Fruit fly (Drosophila melanogaster) whole organism, embryonic: ENCODE results near the gene CG14805.
A peak's percentile ranks its signal among the peaks of the same experiment; 100 is the strongest.

Experiments used
- CG14710 ChIP-seq: fragments of 200-800 bp; sonication (Bioruptor generic); optimal IDR thresholded peaks from 3 replicates; lab custom pipeline; 2019; ENCODE audit warnings: missing biosample characterization, mild to moderate bottlenecking, missing genetic modification characterization, moderate library complexity
- CG17361 ChIP-seq: fragments of 200-800 bp; sonication (Bioruptor generic); IDR thresholded peaks from 3 replicates; pipeline ENCODE4 v1.3.6; 2022; ENCODE audit warnings: missing biosample characterization, missing genetic modification characterization
- CG6689 ChIP-seq: fragments of 200-800 bp; sonication (Bioruptor generic); IDR thresholded peaks from 2 replicates; pipeline ENCODE4 v1.3.6; 2022; ENCODE audit warnings: missing biosample characterization, missing genetic modification characterization
- CG6765 ChIP-seq: fragments of 200-800 bp; sonication (Bioruptor generic); optimal IDR thresholded peaks from 3 replicates; lab custom pipeline; 2017; ENCODE audit warnings: missing biosample characterization, mild to moderate bottlenecking, missing genetic modification characterization
- E2f1 ChIP-seq: fragments of 200-800 bp; sonication (Bioruptor generic); IDR thresholded peaks from 2 replicates; pipeline ENCODE4 v1.3.6; 2022; ENCODE audit warnings: missing biosample characterization, missing genetic modification characterization
- cad ChIP-seq: fragments of >200 bp; optimal IDR thresholded peaks from 2 replicates; lab custom pipeline; 2017; ENCODE audit warnings: missing biosample characterization, missing genetic modification characterization
- caup ChIP-seq: fragments of 200-800 bp; sonication (Bioruptor generic); optimal IDR thresholded peaks from 3 replicates; lab custom pipeline; 2017; ENCODE audit warnings: missing biosample characterization, mild to moderate bottlenecking, missing genetic modification characterization, moderate library complexity; ENCODE audit not compliant: severe bottlenecking
- dm ChIP-seq: fragments of 200-800 bp; sonication (Bioruptor generic); optimal IDR thresholded peaks from 3 replicates; lab custom pipeline; 2016; ENCODE audit warnings: missing biosample characterization, missing genetic modification characterization
- stwl ChIP-seq: fragments of 200-800 bp; sonication (Bioruptor generic); optimal IDR thresholded peaks from 3 replicates; lab custom pipeline; 2018; ENCODE audit warnings: missing biosample characterization, mild to moderate bottlenecking, missing genetic modification characterization, moderate library complexity

DNA sequence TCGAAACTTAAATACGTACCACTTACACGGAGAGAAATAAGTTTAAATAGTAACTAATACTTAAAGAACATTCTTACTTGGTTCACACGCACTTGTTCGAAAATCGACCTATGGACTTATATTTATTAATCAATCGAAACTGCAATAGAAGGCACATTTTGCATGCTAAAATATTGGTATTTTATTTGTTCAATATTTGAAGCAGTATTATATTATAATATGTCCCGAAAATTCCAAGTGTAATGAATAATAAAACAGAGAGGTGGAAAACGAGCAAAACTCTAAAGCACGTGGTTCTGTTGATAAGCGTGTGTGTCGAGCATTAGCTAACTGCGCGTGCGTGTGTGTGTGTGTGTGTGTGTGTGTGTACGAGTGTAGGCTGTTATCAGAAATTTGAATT lies 27.2 kb upstream of the CG14805 start:
- TF ChIP-seq CG6689 (GFP tag; lab: Robert Waterston, UW) (peak; percentile 71), dm (peak; percentile 69), CG6765 (peak; percentile 89), CG14710 (tag; lab: Kevin White, UChicago) (peak; percentile 66), E2f1 (GFP tag; lab: Robert Waterston, UW) (peak; percentile 73), cad (no peak), caup (peak; percentile 90), stwl (tag; lab: Kevin White, UChicago) (no peak), CG17361 (peak; percentile 82)
